Worm (Caenorhabditis elegans): ENCODE measurements around the gene Y43F8B.18.

The Y43F8B.18 gene

DNA sequence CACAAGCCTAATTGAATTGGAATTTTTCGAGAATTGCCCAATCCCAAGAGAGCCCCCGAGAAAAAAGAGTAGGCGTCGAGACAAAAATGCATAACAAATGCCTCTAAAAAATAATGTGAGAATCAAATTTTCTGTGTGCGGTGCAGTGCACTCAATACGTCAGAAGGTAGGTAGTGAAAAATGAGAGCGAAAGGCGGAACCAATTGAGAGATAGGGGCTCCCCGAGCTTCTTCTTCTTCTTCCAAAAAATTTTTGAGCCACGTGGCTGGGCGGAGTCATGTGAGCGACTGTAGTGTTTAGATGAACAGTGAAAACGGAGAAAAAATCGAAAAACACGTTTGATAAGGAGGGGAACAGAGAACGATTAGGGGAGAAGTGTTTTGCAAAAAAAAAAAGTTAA is 38.8 kb downstream of the Y43F8B.18 start:
- no peak for TF ChIP-seq F39B2.1 (GFP tag; IDR thresholded peaks at IDR 0.05)
- no peak for TF ChIP-seq cebp-1 (GFP tag; IDR thresholded peaks at IDR 0.05)
- TF ChIP-seq cebp-1 (tag; optimal IDR thresholded peaks at IDR 0.05), result peak; percentile 31
- TF ChIP-seq let-607 (tag; optimal IDR thresholded peaks at IDR 0.05), result peak; percentile 31 to 45
- 0 out of 2 replicates have a peak, but pooled peaks have one; percentile 27 for TF ChIP-seq B0336.3 (GFP tag; IDR thresholded peaks at IDR 0.05)
- TF ChIP-seq pha-4 (tag; optimal IDR thresholded peaks at IDR 0.05), result no peak
- no peak for TF ChIP-seq unc-62 (GFP tag; optimal IDR thresholded peaks at IDR 0.05)
- TF ChIP-seq nhr-80 (tag; optimal IDR thresholded peaks at IDR 0.05), result peak; percentile 32
- TF ChIP-seq snpc-1.3 (tag; optimal IDR thresholded peaks at IDR 0.05; ENCODE audit: insufficient read depth), result no peak
- TF ChIP-seq somi-1 (GFP tag; optimal IDR thresholded peaks at IDR 0.05), result peak; percentile 59
- TF ChIP-seq madf-6 (GFP tag; IDR thresholded peaks at IDR 0.05), result no peak

DNA sequence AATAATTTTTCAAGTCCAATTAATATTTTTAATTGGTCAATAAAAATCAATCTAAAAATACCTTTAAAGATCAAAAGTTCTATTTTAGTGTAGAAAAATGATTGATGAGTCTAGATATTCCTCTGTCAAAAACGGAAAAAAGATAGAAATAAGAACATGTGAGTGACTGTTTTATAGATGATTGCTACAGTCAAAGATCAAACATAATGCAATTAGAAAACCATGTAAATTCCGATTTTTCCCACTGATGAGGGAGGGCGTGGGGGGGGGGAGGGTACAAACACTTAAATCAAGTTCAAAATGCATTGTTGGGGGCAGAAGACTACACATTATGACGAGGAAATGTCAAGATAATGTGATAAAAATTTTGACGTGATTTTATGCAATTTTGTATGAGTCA is 40.4 kb downstream of the Y43F8B.18 start:
- TF ChIP-seq Y53F4B.3 (GFP tag; IDR thresholded peaks at IDR 0.05) (no peak), ceh-40 (GFP tag; IDR thresholded peaks at IDR 0.05) (no peak), chd-7 (tag; optimal IDR thresholded peaks at IDR 0.05) (no peak), ztf-3 (GFP tag; optimal IDR thresholded peaks at IDR 0.05) (no peak), dpff-1 (tag; optimal IDR thresholded peaks at IDR 0.05) (no peak), atf-7 (tag; optimal IDR thresholded peaks at IDR 0.05) (no peak), hmg-20 (GFP tag; IDR thresholded peaks at IDR 0.05) (no peak), die-1 (tag; optimal IDR thresholded peaks at IDR 0.05) (no peak), hrde-1 (tag; optimal IDR thresholded peaks at IDR 0.05; ENCODE audit: borderline replicate concordance) (no peak), attf-6 (GFP tag; IDR thresholded peaks at IDR 0.05) (no peak), snpc-3.4 (tag; optimal IDR thresholded peaks at IDR 0.05) (no peak), lin-35 (GFP tag; optimal IDR thresholded peaks at IDR 0.05) (no peak), bed-1 (GFP tag; IDR thresholded peaks at IDR 0.05) (no peak), F55B11.4 (tag; optimal IDR thresholded peaks at IDR 0.05; ENCODE audit: borderline replicate concordance, insufficient read depth) (no peak)

ce11 chrV:19527565-19527964 is 41.8 kb downstream of the Y43F8B.18 start:
- peak; percentile 15 for TF ChIP-seq unc-62 (GFP tag; optimal IDR thresholded peaks at IDR 0.05)
- no peak for TF ChIP-seq ztf-6 (GFP tag; IDR thresholded peaks at IDR 0.05)
- peak; percentile 27 for TF ChIP-seq lin-54 (GFP tag; optimal IDR thresholded peaks at IDR 0.05)
- peak; percentile 73 for TF ChIP-seq cebp-1 (GFP tag; IDR thresholded peaks at IDR 0.05)
- TF ChIP-seq cebp-1 (tag; optimal IDR thresholded peaks at IDR 0.05), result peak; percentile 78
- TF ChIP-seq mcd-1 (GFP tag; IDR thresholded peaks at IDR 0.05), result peak; percentile 30; the same call in 1 of the 2 replicates
- no peak for TF ChIP-seq sdz-38 (tag; optimal IDR thresholded peaks at IDR 0.05)
- no peak for TF ChIP-seq lag-1 (GFP tag; IDR thresholded peaks at IDR 0.05)
- TF ChIP-seq F22D6.2 (tag; optimal IDR thresholded peaks at IDR 0.05), result peak; percentile 25
- TF ChIP-seq F37B4.10 (GFP tag; IDR thresholded peaks at IDR 0.05), result no peak
- peak; percentile 8 for TF ChIP-seq repo-1 (tag; optimal IDR thresholded peaks at IDR 0.05)
- TF ChIP-seq ztf-22 (GFP tag; optimal IDR thresholded peaks at IDR 0.05), result peak; percentile 86
- peak; percentile 48; the same call in 1 of the 2 replicates for TF ChIP-seq nfyb-1 (GFP tag; IDR thresholded peaks at IDR 0.05)
- TF ChIP-seq nhr-179 (tag; optimal IDR thresholded peaks at IDR 0.05), result no peak
- no peak for TF ChIP-seq snpc-4 (GFP tag; optimal IDR thresholded peaks at IDR 0.05)
- TF ChIP-seq snpc-4 (tag; optimal IDR thresholded peaks at IDR 0.05), result peak in 1 of 4 experiments; percentile 13
- no peak for TF ChIP-seq mel-28 (tag; optimal IDR thresholded peaks at IDR 0.05; ENCODE audit: borderline replicate concordance)
- peak; percentile 45; the same call in 1 of the 2 replicates for TF ChIP-seq K11D2.4 (GFP tag; IDR thresholded peaks at IDR 0.05)
- TF ChIP-seq ekl-4 (GFP tag; IDR thresholded peaks at IDR 0.05), result no peak
- no peak for TF ChIP-seq F23B12.7 (tag; optimal IDR thresholded peaks at IDR 0.05; ENCODE audit: insufficient read depth)
- TF ChIP-seq somi-1 (GFP tag; optimal IDR thresholded peaks at IDR 0.05), result peak; percentile 8
- TF ChIP-seq ztf-26 (tag; optimal IDR thresholded peaks at IDR 0.05), result peak; percentile 69
- peak; percentile 53 for TF ChIP-seq attf-5 (GFP tag; optimal IDR thresholded peaks at IDR 0.05)
- 0 out of 2 replicates have a peak, but pooled peaks have one; percentile 22 for TF ChIP-seq C06A6.2 (GFP tag; conservative IDR thresholded peaks at IDR 0.05)
- TF ChIP-seq mes-4 (tag; optimal IDR thresholded peaks at IDR 0.05), result no peak
- peak; percentile 76 for TF ChIP-seq dox-1 (GFP tag; IDR thresholded peaks at IDR 0.05)

Measured in whole organism, young adult.